Worm (Caenorhabditis elegans): ENCODE data around the gene pam-1.

DNA sequence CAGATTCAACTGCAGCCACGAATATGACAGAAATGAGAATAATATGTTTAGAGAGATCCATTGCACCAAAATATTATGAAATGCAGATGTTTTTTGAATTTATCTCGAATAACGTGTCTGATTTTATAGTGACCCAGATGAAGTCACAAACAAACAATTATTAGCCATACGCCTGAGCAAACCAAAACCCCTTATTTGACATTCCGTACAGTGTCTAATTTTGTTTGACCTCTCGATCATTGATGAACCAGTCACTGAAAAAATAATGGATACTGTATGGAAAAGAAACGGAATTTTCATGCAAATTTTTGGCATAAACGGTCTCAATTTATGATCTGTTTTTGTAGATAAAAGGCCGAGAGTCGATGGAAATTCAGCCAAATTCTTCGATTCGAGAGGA, 34.4 kb downstream of the pam-1 start, which contains the start of the genes R05G6.9 and R05G6.3:
- no peak for TF ChIP-seq egl-27 (tag; optimal IDR thresholded peaks at IDR 0.05)
- no peak for TF ChIP-seq dpl-1 (GFP tag; optimal IDR thresholded peaks at IDR 0.05)
- TF ChIP-seq mep-1 (tag; optimal IDR thresholded peaks at IDR 0.05) = no peak
- TF ChIP-seq nhr-12 (tag; optimal IDR thresholded peaks at IDR 0.05) = no peak
- TF ChIP-seq ama-1 (optimal IDR thresholded peaks at IDR 0.05) = no peak
- TF ChIP-seq ceh-88 (GFP tag; IDR thresholded peaks at IDR 0.05) = no peak
- no peak for TF ChIP-seq fos-1 (tag; optimal IDR thresholded peaks at IDR 0.05)
- no peak for TF ChIP-seq jun-1 (tag; optimal IDR thresholded peaks at IDR 0.05)
- TF ChIP-seq lin-39 (tag; optimal IDR thresholded peaks at IDR 0.05) = no peak

Data from whole organism, L1 larva.